Fruit fly (Drosophila melanogaster): Measurements from ENCODE around the gene Cpr64Aa.

The Cpr64Aa gene

dm6 chr3L:4239442-4240322 is 30.7 kb upstream of the Cpr64Aa start, which contains the start of gene Sqor (continued):
- TF ChIP-seq tll (GFP tag; optimal IDR thresholded peaks at IDR 0.05) (no peak), az2 (GFP tag; optimal IDR thresholded peaks at IDR 0.05) (peak; percentile 72), ac (GFP tag; optimal IDR thresholded peaks at IDR 0.05) (no peak), Max (GFP tag; optimal IDR thresholded peaks at IDR 0.05) (peak; percentile 61), Hand (GFP tag; optimal IDR thresholded peaks at IDR 0.05) (peak; percentile 75), CG1024 (GFP tag; IDR thresholded peaks at IDR 0.05) (peak; percentile 59), CG13296 (GFP tag; optimal IDR thresholded peaks at IDR 0.05) (peak; percentile 93), E2f2 (GFP tag; IDR thresholded peaks at IDR 0.05) (peak; percentile 59), Meics (GFP tag; optimal IDR thresholded peaks at IDR 0.05) (peak; percentile 92), CG10543 (GFP tag; optimal IDR thresholded peaks at IDR 0.05) (peak; percentile 92), CG2116 (GFP tag; optimal IDR thresholded peaks at IDR 0.05) (peak; percentile 54), CG12236 (GFP tag; optimal IDR thresholded peaks at IDR 0.05) (peak; percentile 27), Kr (GFP tag; optimal IDR thresholded peaks at IDR 0.05) (no peak), HLH54F (GFP tag; optimal IDR thresholded peaks at IDR 0.05) (peak; percentile 87), CG14860 (GFP tag; IDR thresholded peaks at IDR 0.05; ENCODE audit: partially characterized antibody) (no peak), cwo (GFP tag; optimal IDR thresholded peaks at IDR 0.05) (peak; percentile 83), Doc3 (GFP tag; IDR thresholded peaks at IDR 0.05; ENCODE audit: partially characterized antibody) (no peak), CG15073 (GFP tag; optimal IDR thresholded peaks at IDR 0.05) (peak; percentile 49), onecut (GFP tag; IDR thresholded peaks at IDR 0.05) (peak; percentile 58), CG12299 (tag; optimal IDR thresholded peaks at IDR 0.05) (peak; percentile 83), CG8290 (GFP tag; optimal IDR thresholded peaks at IDR 0.05) (peak; percentile 59), CG8290 (tag; optimal IDR thresholded peaks at IDR 0.05) (peak; percentile 34 to 97), Taf1 (GFP tag; IDR thresholded peaks at IDR 0.05) (0 out of 2 replicates have a peak, but pooled peaks have one; percentile 35), CG17829 (tag; optimal IDR thresholded peaks at IDR 0.05) (peak; percentile 78), CG12219 (GFP tag; optimal IDR thresholded peaks at IDR 0.05) (peak; percentile 81), CG11456 (GFP tag; IDR thresholded peaks at IDR 0.05) (peak; percentile 87), Trl (optimal IDR thresholded peaks at IDR 0.05) (no peak), Trl (GFP tag; optimal IDR thresholded peaks at IDR 0.05) (peak; percentile 92), CG10209 (GFP tag; optimal IDR thresholded peaks at IDR 0.05) (peak; percentile 89), HLH4C (GFP tag; IDR thresholded peaks at IDR 0.05; ENCODE audit: partially characterized antibody) (peak; percentile 16; the same call in 1 of the 3 replicates), CG31441 (GFP tag; IDR thresholded peaks at IDR 0.05) (peak; percentile 76), CG17328 (GFP tag; IDR thresholded peaks at IDR 0.05) (peak; percentile 63), pum (GFP tag; optimal IDR thresholded peaks at IDR 0.05) (peak; percentile 84), phol (tag; optimal IDR thresholded peaks at IDR 0.05) (peak; percentile 74), pnt (GFP tag; optimal IDR thresholded peaks at IDR 0.05) (peak; percentile 82), unc-4 (GFP tag; IDR thresholded peaks at IDR 0.05; ENCODE audit: partially characterized antibody) (0 out of 2 replicates have a peak, but pooled peaks have one; percentile 19), nom (GFP tag; optimal IDR thresholded peaks at IDR 0.05) (peak; percentile 91), CG12071 (GFP tag; optimal IDR thresholded peaks at IDR 0.05) (peak; percentile 76), repo (GFP tag; optimal IDR thresholded peaks at IDR 0.05) (peak; percentile 60), CG17186 (GFP tag; optimal IDR thresholded peaks at IDR 0.05) (peak; percentile 4), CG3065 (GFP tag; optimal IDR thresholded peaks at IDR 0.05) (peak; percentile 31), Elba2 (GFP tag; optimal IDR thresholded peaks at IDR 0.05) (no peak), cas (GFP tag; IDR thresholded peaks at IDR 0.05) (peak; percentile 74), CG34376 (GFP tag; optimal IDR thresholded peaks at IDR 0.05) (peak; percentile 89), Six4 (GFP tag; optimal IDR thresholded peaks at IDR 0.05) (peak; percentile 32), so (GFP tag; IDR thresholded peaks at IDR 0.05) (peak; percentile 85), D19B (GFP tag; optimal IDR thresholded peaks at IDR 0.05) (peak; percentile 82), CG12391 (tag; optimal IDR thresholded peaks at IDR 0.05) (peak; percentile 84), org-1 (GFP tag; optimal IDR thresholded peaks at IDR 0.05) (peak; percentile 85)

Data from whole organism, embryonic.